Fruit fly (Drosophila melanogaster) S2 (cell line): ENCODE results near the gene CG14088.

Experiments used
- CG8478 ChIP-seq: fragments of >200 bp; optimal IDR thresholded peaks from 2 replicates; lab custom pipeline; 2018
- CTCF ChIP-seq, 2 experiments: fragments of >200 bp; optimal IDR thresholded peaks; 2 replicates each; lab custom pipeline; 2018

DNA sequence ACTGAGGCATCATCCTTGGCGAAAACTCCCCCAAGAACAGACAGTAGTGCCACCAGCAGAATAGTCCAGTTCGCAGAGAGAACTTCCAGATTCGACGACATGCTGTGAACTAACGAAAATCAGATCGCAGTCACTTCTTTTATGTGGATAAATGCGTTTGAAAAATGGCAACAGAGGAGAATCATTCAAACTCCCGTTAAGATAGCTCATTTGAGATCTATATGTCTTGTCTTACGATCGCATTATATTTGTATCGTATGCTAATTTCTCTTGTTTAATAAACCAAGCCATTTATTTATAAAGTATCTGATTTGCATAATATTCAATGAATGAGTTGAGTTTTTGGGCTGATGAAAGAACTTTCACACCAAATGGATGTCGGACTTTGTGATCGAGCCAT, 10.3 kb upstream of the CG14088 start, which contains the start of gene CG14089:
- TF ChIP-seq CG8478 (lab: Kevin White, UChicago): no peak
- TF ChIP-seq CTCF (optimal IDR thresholded peaks at IDR 0.05; lab: Kevin White, UChicago): no peak
